Fruit fly (Drosophila melanogaster) whole organism, embryonic: Measurements from ENCODE around the gene CG31287.

Experiments used
- Bgb ChIP-seq: fragments of 200-800 bp; sonication (Bioruptor generic); IDR thresholded peaks from 2 replicates; pipeline ENCODE4 v1.3.6; 2022; ENCODE audit warnings: missing biosample characterization, missing genetic modification characterization; ENCODE audit not compliant: partially characterized antibody
- CG10209 ChIP-seq: fragments of 200-800 bp; sonication (Bioruptor generic); optimal IDR thresholded peaks from 3 replicates; lab custom pipeline; 2017; ENCODE audit warnings: missing biosample characterization, mild to moderate bottlenecking, missing genetic modification characterization, missing genetic modification reagents
- CG10366 ChIP-seq: fragments of 200-800 bp; sonication (Bioruptor generic); IDR thresholded peaks from 2 replicates; pipeline ENCODE4 v1.3.6; 2022; ENCODE audit warnings: missing biosample characterization, missing genetic modification characterization
- CG11696 ChIP-seq: fragments of 200-800 bp; sonication (Bioruptor generic); IDR thresholded peaks from 2 replicates; pipeline ENCODE4 v1.3.6; 2022; ENCODE audit warnings: missing biosample characterization, missing genetic modification characterization
- CG12155 ChIP-seq: fragments of 200-800 bp; sonication (Bioruptor generic); optimal IDR thresholded peaks from 3 replicates; lab custom pipeline; 2016; ENCODE audit warnings: missing biosample characterization, missing genetic modification characterization
- CG17359 ChIP-seq: fragments of 200-800 bp; sonication (Bioruptor generic); optimal IDR thresholded peaks from 3 replicates; lab custom pipeline; 2018; ENCODE audit warnings: missing biosample characterization, mild to moderate bottlenecking, missing genetic modification characterization, moderate library complexity
- CG17361 ChIP-seq: fragments of 200-800 bp; sonication (Bioruptor generic); IDR thresholded peaks from 3 replicates; pipeline ENCODE4 v1.3.6; 2022; ENCODE audit warnings: missing biosample characterization, missing genetic modification characterization
- CG17829 ChIP-seq: fragments of 200-800 bp; optimal IDR thresholded peaks from 2 replicates; lab custom pipeline; 2019; ENCODE audit warnings: missing biosample characterization, mild to moderate bottlenecking, missing genetic modification characterization, moderate library complexity
- CG18599 ChIP-seq: fragments of 200-800 bp; sonication (Bioruptor generic); optimal IDR thresholded peaks from 3 replicates; lab custom pipeline; 2017; ENCODE audit warnings: missing biosample characterization, missing genetic modification characterization, mild to moderate bottlenecking, moderate library complexity, missing genetic modification reagents
- CG2199 ChIP-seq: fragments of 200-800 bp; sonication (Bioruptor generic); IDR thresholded peaks from 3 replicates; pipeline ENCODE4 v1.3.6; 2022; ENCODE audit warnings: missing biosample characterization, missing genetic modification characterization
- CG2678 ChIP-seq: fragments of 200-800 bp; sonication (Bioruptor generic); optimal IDR thresholded peaks from 3 replicates; lab custom pipeline; 2019; ENCODE audit warnings: missing biosample characterization, mild to moderate bottlenecking, missing genetic modification characterization, moderate library complexity
- CG2712 ChIP-seq: fragments of 200-800 bp; optimal IDR thresholded peaks from 3 replicates; lab custom pipeline; 2019; ENCODE audit warnings: missing biosample characterization, mild to moderate bottlenecking, missing genetic modification characterization, moderate library complexity
- CG31365 ChIP-seq: fragments of 200-800 bp; sonication (Bioruptor generic); optimal IDR thresholded peaks from 2 replicates; lab custom pipeline; 2018; ENCODE audit warnings: missing biosample characterization, mild to moderate bottlenecking, missing genetic modification characterization
- CG31388 ChIP-seq: fragments of 200-800 bp; sonication (Bioruptor generic); optimal IDR thresholded peaks from 2 replicates; lab custom pipeline; 2016; ENCODE audit warnings: missing biosample characterization, missing genetic modification characterization
- CG32767 ChIP-seq: fragments of 200-800 bp; sonication (Bioruptor generic); IDR thresholded peaks from 2 replicates; pipeline ENCODE4 v1.3.6; 2022; ENCODE audit warnings: missing biosample characterization, missing genetic modification characterization
- CG34376 ChIP-seq: fragments of 200-800 bp; sonication (Bioruptor generic); optimal IDR thresholded peaks from 2 replicates; lab custom pipeline; 2018; ENCODE audit warnings: missing biosample characterization, mild to moderate bottlenecking, missing genetic modification characterization
- CG3847 ChIP-seq: fragments of 200-800 bp; sonication (Bioruptor generic); IDR thresholded peaks from 2 replicates; pipeline ENCODE4 v1.3.6; 2022; ENCODE audit warnings: missing biosample characterization, missing genetic modification characterization
- CG6813 ChIP-seq: fragments of 200-800 bp; sonication (Bioruptor generic); optimal IDR thresholded peaks from 2 replicates; lab custom pipeline; 2017; ENCODE audit warnings: missing biosample characterization, missing genetic modification characterization, mild to moderate bottlenecking, moderate library complexity, missing genetic modification reagents
- CG6854 ChIP-seq: fragments of 200-800 bp; sonication (Bioruptor generic); optimal IDR thresholded peaks from 3 replicates; lab custom pipeline; 2017; ENCODE audit warnings: missing biosample characterization, mild to moderate bottlenecking, missing genetic modification characterization
- CG9609 ChIP-seq: fragments of 200-800 bp; sonication (Bioruptor generic); optimal IDR thresholded peaks from 3 replicates; lab custom pipeline; 2016; ENCODE audit warnings: missing biosample characterization, missing genetic modification characterization
- CoRest ChIP-seq: fragments of 200-800 bp; sonication (Bioruptor generic); optimal IDR thresholded peaks from 3 replicates; lab custom pipeline; 2018; ENCODE audit warnings: missing biosample characterization, mild to moderate bottlenecking, missing genetic modification characterization, moderate library complexity
- CrebB ChIP-seq: fragments of 200-800 bp; sonication (Bioruptor generic); optimal IDR thresholded peaks from 3 replicates; lab custom pipeline; 2018; ENCODE audit warnings: missing biosample characterization, mild to moderate bottlenecking, missing genetic modification characterization
- Dad ChIP-seq: fragments of 200-800 bp; sonication (Bioruptor generic); optimal IDR thresholded peaks from 3 replicates; lab custom pipeline; 2016; ENCODE audit warnings: missing biosample characterization, missing genetic modification characterization
- Dfd ChIP-seq, 2 experiments: fragments of >200 bp; optimal IDR thresholded peaks; 2 replicates each; lab custom pipeline; 2017; ENCODE audit warnings: missing biosample characterization in 2 of 2, missing genetic modification characterization in 2 of 2
- H15 ChIP-seq: fragments of 200-800 bp; sonication (Bioruptor generic); IDR thresholded peaks from 3 replicates; pipeline ENCODE4 v1.3.6; 2022; ENCODE audit warnings: missing biosample characterization, missing genetic modification characterization
- Med ChIP-seq: fragments of 200-800 bp; sonication (Bioruptor generic); peaks from one replicate; lab custom pipeline; 2016; ENCODE audit warnings: missing biosample characterization, missing genetic modification characterization, mild to moderate bottlenecking, inconsistent platforms, moderate library complexity
- Nf-YB ChIP-seq: fragments of 200-800 bp; sonication (Bioruptor generic); optimal IDR thresholded peaks from 3 replicates; lab custom pipeline; 2019; ENCODE audit warnings: missing biosample characterization, mild to moderate bottlenecking, missing genetic modification characterization, moderate library complexity
- Opbp ChIP-seq: fragments of 200-800 bp; sonication (Bioruptor generic); IDR thresholded peaks from 3 replicates; pipeline ENCODE4 v1.3.6; 2022; ENCODE audit warnings: missing biosample characterization, missing genetic modification characterization; ENCODE audit not compliant: partially characterized antibody
- Optix ChIP-seq: fragments of 200-800 bp; sonication (Bioruptor generic); IDR thresholded peaks from 3 replicates; pipeline ENCODE4 v1.3.6; 2022; ENCODE audit warnings: missing biosample characterization, missing genetic modification characterization
- cg ChIP-seq: fragments of 200-800 bp; sonication (Bioruptor generic); optimal IDR thresholded peaks from 3 replicates; lab custom pipeline; 2019; ENCODE audit warnings: missing biosample characterization, mild to moderate bottlenecking, missing genetic modification characterization, moderate library complexity
- chm ChIP-seq: fragments of 200-800 bp; sonication (Bioruptor generic); IDR thresholded peaks from 2 replicates; pipeline ENCODE4 v1.3.6; 2022; ENCODE audit warnings: missing biosample characterization, missing genetic modification characterization
- ci ChIP-seq: fragments of 200-800 bp; sonication (Bioruptor generic); IDR thresholded peaks from 3 replicates; pipeline ENCODE4 v1.3.6; 2022; ENCODE audit warnings: missing biosample characterization, missing genetic modification characterization
- crol ChIP-seq: fragments of 200-800 bp; sonication (Bioruptor generic); IDR thresholded peaks from 2 replicates; pipeline ENCODE4 v1.3.6; 2022; ENCODE audit warnings: missing biosample characterization, missing genetic modification characterization
- crp ChIP-seq, 2 experiments: fragments of 200-800 bp; sonication (Bioruptor generic); optimal IDR thresholded peaks; 2 replicates in 1 of 2; 3 replicates in 1 of 2; lab custom pipeline; 2017; ENCODE audit warnings: missing biosample characterization in 2 of 2, missing genetic modification characterization in 2 of 2, mild to moderate bottlenecking in 1 of 2, moderate library complexity in 1 of 2
- dm ChIP-seq: fragments of 200-800 bp; sonication (Bioruptor generic); optimal IDR thresholded peaks from 3 replicates; lab custom pipeline; 2016; ENCODE audit warnings: missing biosample characterization, missing genetic modification characterization
- dmrt99B ChIP-seq: fragments of 200-800 bp; sonication (Bioruptor generic); optimal IDR thresholded peaks from 2 replicates; lab custom pipeline; 2018; ENCODE audit warnings: missing biosample characterization, mild to moderate bottlenecking, missing genetic modification characterization, moderate library complexity
- fd64A ChIP-seq: fragments of 200-800 bp; sonication (Bioruptor generic); optimal IDR thresholded peaks from 3 replicates; lab custom pipeline; 2018; ENCODE audit warnings: missing biosample characterization, mild to moderate bottlenecking, missing genetic modification characterization
- gsb ChIP-seq: fragments of 200-800 bp; sonication (Bioruptor generic); IDR thresholded peaks from 2 replicates; pipeline ENCODE4 v1.3.6; 2022; ENCODE audit warnings: missing biosample characterization, missing genetic modification characterization
- her ChIP-seq: fragments of 200-800 bp; sonication (Bioruptor generic); optimal IDR thresholded peaks from 2 replicates; lab custom pipeline; 2016; ENCODE audit warnings: missing biosample characterization, missing genetic modification characterization
- nerfin-1 ChIP-seq: fragments of 200-800 bp; sonication (Bioruptor generic); optimal IDR thresholded peaks from 3 replicates; lab custom pipeline; 2019; ENCODE audit warnings: missing biosample characterization, mild to moderate bottlenecking, missing genetic modification characterization, moderate library complexity
- repo ChIP-seq: fragments of 200-800 bp; sonication (Bioruptor generic); optimal IDR thresholded peaks from 2 replicates; lab custom pipeline; 2016; ENCODE audit warnings: missing biosample characterization, missing genetic modification characterization
- ro ChIP-seq: fragments of 200-800 bp; sonication (Bioruptor generic); IDR thresholded peaks from 2 replicates; pipeline ENCODE4 v1.3.6; 2022; ENCODE audit warnings: missing biosample characterization, missing genetic modification characterization
- sd ChIP-seq: fragments of 200-800 bp; sonication (Bioruptor generic); optimal IDR thresholded peaks from 3 replicates; lab custom pipeline; 2018; ENCODE audit warnings: missing biosample characterization, mild to moderate bottlenecking, missing genetic modification characterization, moderate library complexity
- seq ChIP-seq: fragments of 200-800 bp; sonication (Bioruptor generic); IDR thresholded peaks from 2 replicates; pipeline ENCODE4 v1.3.6; 2022; ENCODE audit warnings: missing biosample characterization, missing genetic modification characterization
- sr ChIP-seq: fragments of 200-800 bp; sonication (Bioruptor generic); IDR thresholded peaks from 3 replicates; pipeline ENCODE4 v1.3.6; 2022; ENCODE audit warnings: missing biosample characterization, missing genetic modification characterization
- ssp ChIP-seq: fragments of 200-800 bp; sonication (Bioruptor generic); IDR thresholded peaks from 2 replicates; pipeline ENCODE4 v1.3.6; 2022; ENCODE audit warnings: missing biosample characterization, missing genetic modification characterization
- tna ChIP-seq: fragments of 200-800 bp; sonication (Bioruptor generic); IDR thresholded peaks from 2 replicates; pipeline ENCODE4 v1.3.6; 2022; ENCODE audit warnings: missing biosample characterization, missing genetic modification characterization; ENCODE audit not compliant: partially characterized antibody
- twi ChIP-seq: fragments of 200-800 bp; optimal IDR thresholded peaks from 2 replicates; lab custom pipeline; 2019; ENCODE audit warnings: missing biosample characterization, mild to moderate bottlenecking, missing genetic modification characterization, moderate library complexity
- zfh1 ChIP-seq: fragments of 200-800 bp; sonication (Bioruptor generic); IDR thresholded peaks from 3 replicates; pipeline ENCODE4 v1.3.6; 2022; ENCODE audit warnings: missing biosample characterization, missing genetic modification characterization

CG31287 gene

DNA sequence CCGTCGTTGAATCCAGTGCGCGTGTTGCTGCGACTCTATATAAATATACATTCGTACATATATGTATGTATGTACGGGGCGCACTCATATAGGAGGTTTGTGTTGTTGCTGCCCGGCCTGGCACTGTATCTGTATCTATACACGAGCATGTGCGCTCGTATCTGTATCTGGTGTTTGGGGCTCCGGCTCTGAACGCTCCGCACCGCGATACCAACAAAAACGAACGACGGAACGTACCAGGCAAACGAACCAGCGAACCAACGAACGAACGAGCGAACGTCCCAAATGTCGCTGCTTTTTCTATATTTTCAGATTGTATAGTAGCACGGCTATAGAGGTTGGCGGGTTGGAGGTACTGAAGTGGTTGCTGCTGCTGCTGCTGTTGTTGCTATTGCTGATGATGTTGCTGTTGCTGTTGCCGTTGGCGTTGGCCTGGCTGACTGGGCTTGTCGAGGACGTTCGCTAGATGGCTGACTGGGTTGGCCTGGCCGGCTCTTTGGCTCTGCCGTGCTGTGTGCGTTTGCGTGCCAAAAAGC is 4.0 kb downstream of the CG31287 start (continued):
- TF ChIP-seq dm (GFP tag; lab: Kevin White, UChicago), result peak; percentile 71
- peak; percentile 9 for TF ChIP-seq CG17359 (tag; lab: Kevin White, UChicago)
- TF ChIP-seq crp (GFP tag; optimal IDR thresholded peaks at IDR 0.05; lab: Kevin White, UChicago), result no peak
- TF ChIP-seq her (GFP tag; lab: Kevin White, UChicago), result peak; percentile 33
- TF ChIP-seq CG18599 (GFP tag; lab: Kevin White, UChicago), result peak; percentile 72
- peak; percentile 6 for TF ChIP-seq CG10209 (GFP tag; lab: Kevin White, UChicago)
- peak; percentile 7 for TF ChIP-seq dmrt99B (tag; lab: Kevin White, UChicago)
- peak; percentile 83 for TF ChIP-seq cg (GFP tag; lab: Kevin White, UChicago)
- TF ChIP-seq CG17829 (tag; lab: Kevin White, UChicago), result peak; percentile 26
- peak; percentile 94 for TF ChIP-seq CG2199 (GFP tag; lab: Robert Waterston, UW)
- peak; percentile 88 for TF ChIP-seq Med (GFP tag; lab: Kevin White, UChicago)
- TF ChIP-seq repo (GFP tag; lab: Kevin White, UChicago), result no peak
- no peak; the same call in 2 of the 3 replicates for TF ChIP-seq Opbp (GFP tag; lab: Robert Waterston, UW)
- peak; percentile 7 for TF ChIP-seq CoRest
- peak; percentile 36 for TF ChIP-seq CG6813 (GFP tag; lab: Kevin White, UChicago)
- TF ChIP-seq CG34376 (GFP tag; lab: Kevin White, UChicago), result peak; percentile 86
- TF ChIP-seq CG9609, result peak; percentile 6
- peak; percentile 20; the same call in 1 of the 2 replicates for TF ChIP-seq CG11696 (GFP tag; lab: Robert Waterston, UW)
- no peak for TF ChIP-seq CG31388 (GFP tag; lab: Kevin White, UChicago)
- TF ChIP-seq ro, result no peak
- peak; percentile 15 for TF ChIP-seq CG31365 (tag; lab: Kevin White, UChicago)
- TF ChIP-seq chm (GFP tag; lab: Robert Waterston, UW), result peak; percentile 69
- TF ChIP-seq ci (GFP tag; lab: Robert Waterston, UW), result peak; percentile 73; the same call in 1 of the 3 replicates
- peak; percentile 18; the same call in 1 of the 2 replicates for TF ChIP-seq CG3847 (GFP tag; lab: Robert Waterston, UW)
- peak; percentile 50 for TF ChIP-seq fd64A (GFP tag; lab: Kevin White, UChicago)
- TF ChIP-seq crol (GFP tag; lab: Robert Waterston, UW), result peak; percentile 87
- TF ChIP-seq Nf-YB, result peak; percentile 30
- TF ChIP-seq sr, result peak; percentile 43; the same call in 1 of the 3 replicates
- TF ChIP-seq nerfin-1 (tag; lab: Kevin White, UChicago), result peak; percentile 2
- TF ChIP-seq CG2678, result peak; percentile 8
- TF ChIP-seq CG32767 (GFP tag; lab: Robert Waterston, UW), result peak; percentile 93
- TF ChIP-seq CG2712, result peak; percentile 27
- TF ChIP-seq CG17361 (GFP tag; lab: Robert Waterston, UW), result no peak
- TF ChIP-seq CG6854, result peak; percentile 5
- TF ChIP-seq Bgb (GFP tag; lab: Robert Waterston, UW), result peak; percentile 38; the same call in 1 of the 2 replicates
- no peak for TF ChIP-seq Dfd (GFP tag; optimal IDR thresholded peaks at IDR 0.05; lab: Kevin White, UChicago)
- TF ChIP-seq H15 (GFP tag; lab: Robert Waterston, UW), result 0 out of 3 replicates have a peak, but pooled peaks have one; percentile 8
- peak; percentile 25 for TF ChIP-seq CG12155 (GFP tag; lab: Kevin White, UChicago)
- TF ChIP-seq twi (tag; lab: Kevin White, UChicago), result peak; percentile 37
- TF ChIP-seq CG10366 (GFP tag; lab: Robert Waterston, UW), result 0 out of 2 replicates have a peak, but pooled peaks have one; percentile 8
- no peak for TF ChIP-seq Dad
- TF ChIP-seq CrebB (tag; lab: Kevin White, UChicago), result peak; percentile 37
- TF ChIP-seq tna (GFP tag; lab: Robert Waterston, UW), result 0 out of 2 replicates have a peak, but pooled peaks have one; percentile 9
- peak; percentile 44 for TF ChIP-seq gsb
- no peak for TF ChIP-seq seq (GFP tag; lab: Robert Waterston, UW)
- no peak for TF ChIP-seq ssp (GFP tag; lab: Robert Waterston, UW)
- peak; percentile 51; the same call in 2 of the 3 replicates for TF ChIP-seq zfh1 (GFP tag; lab: Robert Waterston, UW)
- TF ChIP-seq Optix (GFP tag; lab: Robert Waterston, UW), result peak; percentile 22; the same call in 1 of the 3 replicates
- peak; percentile 71 for TF ChIP-seq sd
